Worm (Caenorhabditis elegans) whole organism, L4/young adult: ENCODE measurements around the gene lin-13.
A peak's percentile ranks its signal among the peaks of the same experiment; 100 is the strongest.

Source experiments
- W03F9.2 ChIP-seq: fragments of 150-350 bp; optimal IDR thresholded peaks from 2 replicates; lab custom pipeline; 2014; ENCODE audit warnings: missing biosample characterization, missing genetic modification characterization
- dao-5 ChIP-seq: sonication (generic microtip); optimal IDR thresholded peaks from 2 replicates; lab custom pipeline; 2016; ENCODE audit warnings: missing genotype, missing genetic modification characterization, moderate library complexity, missing compliant biosample characterization
- him-1 ChIP-seq: sonication (generic microtip); optimal IDR thresholded peaks from 2 replicates; lab custom pipeline; 2016; ENCODE audit warnings: missing genotype, missing genetic modification reagents, missing genetic modification characterization, missing compliant biosample characterization

The lin-13 gene

ce11 chrIII:7709391-7709790, at the start of gene lin-13:
Gene lin-13, minus strand, starts transcription at chrIII:7709491.
- TF ChIP-seq dao-5 (tag; lab: Kevin White, UChicago) = no peak
- TF ChIP-seq W03F9.2 (tag; lab: Kevin White, UChicago) = no peak
- no peak for TF ChIP-seq him-1 (tag; lab: Kevin White, UChicago)

ce11 chrIII:7758562-7758961, 49.3 kb upstream of the lin-13 start, which contains the start of gene pcp-1:
Gene pcp-1, plus strand, starts transcription at chrIII:7758903.
- TF ChIP-seq him-1 (tag; lab: Kevin White, UChicago) (no peak), W03F9.2 (tag; lab: Kevin White, UChicago) (no peak), dao-5 (tag; lab: Kevin White, UChicago) (no peak)

ce11 chrIII:7754348-7754747, 45.1 kb upstream of the lin-13 start, which contains the start of gene cdh-3:
Gene cdh-3, minus strand, starts transcription at chrIII:7754448.
- TF ChIP-seq W03F9.2 (tag; lab: Kevin White, UChicago) (no peak), him-1 (tag; lab: Kevin White, UChicago) (no peak), dao-5 (tag; lab: Kevin White, UChicago) (no peak)

ce11 chrIII:7743183-7743582, 33.9 kb upstream of the lin-13 start:
- TF ChIP-seq W03F9.2 (tag; lab: Kevin White, UChicago) (no peak), him-1 (tag; lab: Kevin White, UChicago) (no peak), dao-5 (tag; lab: Kevin White, UChicago) (no peak)

ce11 chrIII:7737646-7738258, 28.5 kb upstream of the lin-13 start:
- no peak for TF ChIP-seq W03F9.2 (tag; lab: Kevin White, UChicago)
- peak; percentile 16 for TF ChIP-seq him-1 (tag; lab: Kevin White, UChicago)
- no peak for TF ChIP-seq dao-5 (tag; lab: Kevin White, UChicago)

ce11 chrIII:7736806-7737205, 27.5 kb upstream of the lin-13 start:
- TF ChIP-seq dao-5 (tag; lab: Kevin White, UChicago) = no peak
- TF ChIP-seq him-1 (tag; lab: Kevin White, UChicago) = no peak
- TF ChIP-seq W03F9.2 (tag; lab: Kevin White, UChicago) = no peak

- TF ChIP-seq dao-5 (tag; lab: Kevin White, UChicago) = no peak
- no peak for TF ChIP-seq W03F9.2 (tag; lab: Kevin White, UChicago)
- TF ChIP-seq him-1 (tag; lab: Kevin White, UChicago) = no peak
Observed at ce11 chrIII:7736003-7736402, 26.7 kb upstream of the lin-13 start.

- TF ChIP-seq W03F9.2 (tag; lab: Kevin White, UChicago) (no peak), him-1 (tag; lab: Kevin White, UChicago) (no peak), dao-5 (tag; lab: Kevin White, UChicago) (no peak)
Observed at ce11 chrIII:7734105-7734504, 24.8 kb upstream of the lin-13 start.

ce11 chrIII:7733563-7733962, 24.3 kb upstream of the lin-13 start:
- TF ChIP-seq W03F9.2 (tag; lab: Kevin White, UChicago) = no peak
- no peak for TF ChIP-seq dao-5 (tag; lab: Kevin White, UChicago)
- TF ChIP-seq him-1 (tag; lab: Kevin White, UChicago) = no peak

ce11 chrIII:7731085-7731484, 21.8 kb upstream of the lin-13 start:
- TF ChIP-seq dao-5 (tag; lab: Kevin White, UChicago) (no peak), him-1 (tag; lab: Kevin White, UChicago) (no peak), W03F9.2 (tag; lab: Kevin White, UChicago) (no peak)

- TF ChIP-seq dao-5 (tag; lab: Kevin White, UChicago) (no peak), him-1 (tag; lab: Kevin White, UChicago) (no peak), W03F9.2 (tag; lab: Kevin White, UChicago) (no peak)
Observed at ce11 chrIII:7730331-7730730, 21.0 kb upstream of the lin-13 start.

- peak; percentile 72 for TF ChIP-seq him-1 (tag; lab: Kevin White, UChicago)
- TF ChIP-seq dao-5 (tag; lab: Kevin White, UChicago) = peak; percentile 3
- TF ChIP-seq W03F9.2 (tag; lab: Kevin White, UChicago) = no peak
Observed at ce11 chrIII:7729534-7730061, 20.3 kb upstream of the lin-13 start, which contains the start of gene ZK112.4. Gene ZK112.4, minus strand, starts transcription at chrIII:7730011.

- TF ChIP-seq dao-5 (tag; lab: Kevin White, UChicago) (no peak), him-1 (tag; lab: Kevin White, UChicago) (no peak), W03F9.2 (tag; lab: Kevin White, UChicago) (no peak)
Observed at ce11 chrIII:7729062-7729461, 19.8 kb upstream of the lin-13 start.

- TF ChIP-seq him-1 (tag; lab: Kevin White, UChicago) (no peak), W03F9.2 (tag; lab: Kevin White, UChicago) (peak; percentile 37)
Observed at ce11 chrIII:7728494-7728893, 19.2 kb upstream of the lin-13 start.
